Fruit fly (Drosophila melanogaster): ENCODE measurements around the gene Mcm5.

- no peak for TF ChIP-seq psq (optimal IDR thresholded peaks at IDR 0.05)
- no peak for TF ChIP-seq pan (optimal IDR thresholded peaks at IDR 0.05)
- no peak for TF ChIP-seq usp (GFP tag; optimal IDR thresholded peaks at IDR 0.05)
These were observed 40.7 kb upstream of the Mcm5 start for dm6 chr3R:10747650-10748049.
